Fruit fly (Drosophila melanogaster): ENCODE data around the gene nyo.

The nyo gene

dm6 chr3R:31550910-31551309 is 8.1 kb downstream of the nyo start (continued):
- TF ChIP-seq CG10147 (GFP tag; optimal IDR thresholded peaks at IDR 0.05) (no peak), Bdp1 (GFP tag; optimal IDR thresholded peaks at IDR 0.05) (peak; percentile 55), hb (GFP tag; IDR thresholded peaks at IDR 0.05; ENCODE audit: partially characterized antibody) (no peak), exex (tag; optimal IDR thresholded peaks at IDR 0.05) (no peak), Antp (GFP tag; optimal IDR thresholded peaks at IDR 0.05) (no peak), HLH4C (GFP tag; IDR thresholded peaks at IDR 0.05; ENCODE audit: partially characterized antibody) (no peak), br (optimal IDR thresholded peaks at IDR 0.05) (no peak), gsb (GFP tag; IDR thresholded peaks at IDR 0.05) (no peak), aop (GFP tag; IDR thresholded peaks at IDR 0.05) (no peak), crc (GFP tag; optimal IDR thresholded peaks at IDR 0.05) (peak; percentile 28), al (GFP tag; IDR thresholded peaks at IDR 0.05) (no peak), H15 (GFP tag; IDR thresholded peaks at IDR 0.05) (no peak), CG17186 (GFP tag; optimal IDR thresholded peaks at IDR 0.05) (peak; percentile 47), Sin3A (optimal IDR thresholded peaks at IDR 0.05) (no peak), cg (GFP tag; optimal IDR thresholded peaks at IDR 0.05) (no peak), CG10209 (GFP tag; optimal IDR thresholded peaks at IDR 0.05) (peak; percentile 83), CG12391 (tag; optimal IDR thresholded peaks at IDR 0.05) (peak; percentile 43), CG7745 (tag; optimal IDR thresholded peaks at IDR 0.05) (peak; percentile 93), eyg (GFP tag; optimal IDR thresholded peaks at IDR 0.05) (no peak), HLHmδ (GFP tag; optimal IDR thresholded peaks at IDR 0.05) (peak; percentile 76), ewg (GFP tag; optimal IDR thresholded peaks at IDR 0.05) (peak; percentile 27), wor (GFP tag; IDR thresholded peaks at IDR 0.05) (no peak), ATbp (GFP tag; optimal IDR thresholded peaks at IDR 0.05) (peak; percentile 76), CG8944 (GFP tag; optimal IDR thresholded peaks at IDR 0.05) (peak; percentile 35), CG5953 (GFP tag; IDR thresholded peaks at IDR 0.05) (no peak), CkIIα-i1 (GFP tag; IDR thresholded peaks at IDR 0.05) (no peak), CG2199 (GFP tag; IDR thresholded peaks at IDR 0.05) (0 out of 3 replicates have a peak, but pooled peaks have one; percentile 73), vfl (GFP tag; optimal IDR thresholded peaks at IDR 0.05) (no peak), Hsf (GFP tag; optimal IDR thresholded peaks at IDR 0.05) (peak; percentile 28), pnt (GFP tag; optimal IDR thresholded peaks at IDR 0.05) (peak; percentile 20), CHES-1-like (GFP tag; optimal IDR thresholded peaks at IDR 0.05) (peak; percentile 41), ken (GFP tag; IDR thresholded peaks at IDR 0.05) (no peak), TFAM (GFP tag; optimal IDR thresholded peaks at IDR 0.05) (peak; percentile 75), NK7.1 (GFP tag; optimal IDR thresholded peaks at IDR 0.05) (peak; percentile 32), CG6175 (GFP tag; IDR thresholded peaks at IDR 0.05) (no peak), sim (GFP tag; IDR thresholded peaks at IDR 0.05) (0 out of 2 replicates have a peak, but pooled peaks have one; percentile 46), pzg (GFP tag; optimal IDR thresholded peaks at IDR 0.05) (no peak), sd (tag; optimal IDR thresholded peaks at IDR 0.05) (peak; percentile 7), CG8281 (tag; optimal IDR thresholded peaks at IDR 0.05) (peak; percentile 97), CG11398 (GFP tag; optimal IDR thresholded peaks at IDR 0.05) (peak; percentile 76), CG4617 (GFP tag; optimal IDR thresholded peaks at IDR 0.05; ENCODE audit: borderline replicate concordance) (no peak), corto (GFP tag; optimal IDR thresholded peaks at IDR 0.05) (no peak), CG13287 (GFP tag; IDR thresholded peaks at IDR 0.05; ENCODE audit: partially characterized antibody) (no peak), Sry-β (GFP tag; optimal IDR thresholded peaks at IDR 0.05) (peak; percentile 48), Drgx (GFP tag; IDR thresholded peaks at IDR 0.05) (no peak), cato (GFP tag; optimal IDR thresholded peaks at IDR 0.05; ENCODE audit: borderline replicate concordance) (peak; percentile 43), Fer2 (tag; optimal IDR thresholded peaks at IDR 0.05) (no peak), CG12299 (tag; optimal IDR thresholded peaks at IDR 0.05) (peak; percentile 16), gsb-n (tag; optimal IDR thresholded peaks at IDR 0.05) (peak; percentile 85), Doc2 (GFP tag; IDR thresholded peaks at IDR 0.05) (no peak), Mes4 (GFP tag; optimal IDR thresholded peaks at IDR 0.05) (peak; percentile 63), CG15011 (GFP tag; optimal IDR thresholded peaks at IDR 0.05) (peak; percentile 64)

All from whole organism, embryonic.